Fruit fly (Drosophila melanogaster): Measurements from ENCODE around the gene alpha-Est2.

- no peak for TF ChIP-seq CG7987 (GFP tag; optimal IDR thresholded peaks at IDR 0.05)
- TF ChIP-seq gcm (GFP tag; optimal IDR thresholded peaks at IDR 0.05): no peak
- no peak for TF ChIP-seq Tbp (GFP tag; optimal IDR thresholded peaks at IDR 0.05)
- TF ChIP-seq gt (GFP tag; IDR thresholded peaks at IDR 0.05): no peak
- no peak for TF ChIP-seq Dfd (GFP tag; optimal IDR thresholded peaks at IDR 0.05)
- peak; percentile 40 for TF ChIP-seq Hmr (GFP tag; optimal IDR thresholded peaks at IDR 0.05)
- no peak for TF ChIP-seq BEAF-32 (GFP tag; optimal IDR thresholded peaks at IDR 0.05)
- no peak for TF ChIP-seq ATbp (GFP tag; optimal IDR thresholded peaks at IDR 0.05)
Observed at dm6 chr3R:7524160-7524559, 17.4 kb upstream of the alpha-Est2 start.

Data from whole organism, embryonic.